Worm (Caenorhabditis elegans) whole organism, L4 larva: ENCODE data around the gene C44H9.7.

Experiments used
- D1046.2 ChIP-seq: fragments of 200-800 bp; sonication (Bioruptor generic); IDR thresholded peaks from 2 replicates; pipeline ENCODE4 v1.3.6; 2022; ENCODE audit warnings: missing genetic modification characterization, missing compliant biosample characterization
- F37D6.2 ChIP-seq: sonication (generic microtip); optimal IDR thresholded peaks from 2 replicates; lab custom pipeline; 2016; ENCODE audit warnings: mild to moderate bottlenecking, missing genetic modification characterization, missing compliant biosample characterization
- F49E8.2 ChIP-seq: sonication (generic microtip); optimal IDR thresholded peaks from 2 replicates; lab custom pipeline; 2016; ENCODE audit warnings: missing compliant biosample characterization, mild to moderate bottlenecking, missing genetic modification characterization, borderline replicate concordance
- R02D3.7 ChIP-seq: fragments of 150-350 bp; sonication (generic microtip); optimal IDR thresholded peaks from 3 replicates; lab custom pipeline; 2014; ENCODE audit warnings: missing biosample characterization, missing genetic modification characterization
- T20F7.1 ChIP-seq: fragments of 200-800 bp; sonication (Bioruptor generic); optimal IDR thresholded peaks from 2 replicates; lab custom pipeline; 2018; ENCODE audit warnings: mild to moderate bottlenecking, missing genetic modification characterization, missing compliant biosample characterization
- ZK337.2 ChIP-seq: fragments of 200-800 bp; sonication (Bioruptor generic); IDR thresholded peaks from 2 replicates; pipeline ENCODE4 v1.3.6; 2022; ENCODE audit warnings: missing genetic modification reagents, missing genetic modification characterization, missing compliant biosample characterization
- arid-1 ChIP-seq: fragments of 200-800 bp; sonication (Bioruptor generic); conservative IDR thresholded peaks from 2 replicates; pipeline ENCODE4 v1.3.6; 2022; ENCODE audit warnings: missing genetic modification reagents, missing genetic modification characterization, missing compliant biosample characterization
- ceh-20 ChIP-seq: fragments of 200-800 bp; sonication (Bioruptor generic); IDR thresholded peaks from 2 replicates; pipeline ENCODE4 v1.3.6; 2022; ENCODE audit warnings: missing genetic modification reagents, missing genetic modification characterization, missing compliant biosample characterization
- ceh-28 ChIP-seq: fragments of 150-350 bp; optimal IDR thresholded peaks from 2 replicates; lab custom pipeline; 2014; ENCODE audit warnings: missing biosample characterization, missing genetic modification reagents, missing genetic modification characterization
- ctbp-1 ChIP-seq: fragments of 200-800 bp; sonication (Bioruptor generic); IDR thresholded peaks from 2 replicates; pipeline ENCODE4 v1.3.6; 2022; ENCODE audit warnings: missing genetic modification reagents, missing genetic modification characterization, missing compliant biosample characterization
- dmd-6 ChIP-seq: fragments of 200-800 bp; sonication (Bioruptor generic); IDR thresholded peaks from 2 replicates; pipeline ENCODE4 v1.3.6; 2022; ENCODE audit warnings: missing genetic modification reagents, missing genetic modification characterization, missing compliant biosample characterization
- dmd-8 ChIP-seq: fragments of 200-800 bp; sonication (Bioruptor generic); IDR thresholded peaks from 2 replicates; pipeline ENCODE4 v1.3.6; 2022; ENCODE audit warnings: missing genetic modification characterization, missing compliant biosample characterization
- duxl-1 ChIP-seq: sonication (generic microtip); optimal IDR thresholded peaks from 2 replicates; lab custom pipeline; 2016; ENCODE audit warnings: mild to moderate bottlenecking, missing genetic modification characterization, moderate library complexity, missing compliant biosample characterization; ENCODE audit not compliant: poor library complexity
- dve-1 ChIP-seq: sonication (generic microtip); optimal IDR thresholded peaks from 2 replicates; lab custom pipeline; 2017; ENCODE audit warnings: antibody characterized with exemption, mild to moderate bottlenecking, missing genetic modification characterization, missing compliant biosample characterization; ENCODE audit not compliant: insufficient read depth
- egl-27 ChIP-seq: sonication (generic microtip); optimal IDR thresholded peaks from 3 replicates; lab custom pipeline; 2017; ENCODE audit warnings: missing biosample characterization, missing genetic modification reagents, missing genetic modification characterization
- hlh-30 ChIP-seq: sonication (generic microtip); optimal IDR thresholded peaks from 2 replicates; lab custom pipeline; 2017; ENCODE audit warnings: antibody characterized with exemption, mild to moderate bottlenecking, missing genetic modification characterization, missing compliant biosample characterization; ENCODE audit not compliant: insufficient read depth
- hmg-1.1 ChIP-seq: fragments of 200-800 bp; sonication (Bioruptor generic); IDR thresholded peaks from 2 replicates; pipeline ENCODE4 v1.3.6; 2022; ENCODE audit warnings: missing genetic modification reagents, missing genetic modification characterization, missing compliant biosample characterization
- jun-1 ChIP-seq: fragments of 150-350 bp; optimal IDR thresholded peaks from 2 replicates; lab custom pipeline; 2014; ENCODE audit warnings: missing biosample characterization, missing genetic modification reagents, missing genetic modification characterization
- lin-13 ChIP-seq: fragments of 150-350 bp; optimal IDR thresholded peaks from 2 replicates; lab custom pipeline; 2014; ENCODE audit warnings: missing biosample characterization, missing genetic modification reagents, missing genetic modification characterization
- lin-15B ChIP-seq: fragments of 150-350 bp; sonication (generic microtip); optimal IDR thresholded peaks from 3 replicates; lab custom pipeline; 2014; ENCODE audit warnings: missing biosample characterization, missing genetic modification characterization
- lin-29 ChIP-seq: fragments of 200-800 bp; sonication (Bioruptor generic); IDR thresholded peaks from 2 replicates; pipeline ENCODE4 v1.3.6; 2022; ENCODE audit warnings: missing genetic modification reagents, missing genetic modification characterization, missing compliant biosample characterization
- lin-38 ChIP-seq: fragments of 200-800 bp; sonication (Bioruptor generic); IDR thresholded peaks from 2 replicates; pipeline ENCODE4 v1.3.6; 2022; ENCODE audit warnings: missing genetic modification reagents, missing genetic modification characterization, missing compliant biosample characterization
- lir-3 ChIP-seq: sonication (generic microtip); optimal IDR thresholded peaks from 2 replicates; lab custom pipeline; 2016; ENCODE audit warnings: mild to moderate bottlenecking, missing genetic modification characterization, missing compliant biosample characterization
- lsy-2 ChIP-seq, 2 experiments: fragments of 150-350 bp in 1 of 2; sonication (generic microtip) in 1 of 2; optimal IDR thresholded peaks; 2 replicates each; lab custom pipeline; 2014 to 2017; ENCODE audit warnings: missing biosample characterization in 2 of 2, missing genetic modification characterization in 2 of 2
- mdl-1 ChIP-seq, 2 experiments: fragments of 150-350 bp in 1 of 2; sonication (generic microtip) in 1 of 2; optimal IDR thresholded peaks; 2 replicates each; lab custom pipeline; 2014 to 2017; ENCODE audit warnings: missing biosample characterization in 2 of 2, missing genetic modification characterization in 2 of 2
- mdt-29 ChIP-seq: fragments of 200-800 bp; sonication (Bioruptor generic); IDR thresholded peaks from 2 replicates; pipeline ENCODE4 v1.3.6; 2022; ENCODE audit warnings: missing genetic modification reagents, missing genetic modification characterization, missing compliant biosample characterization
- mep-1 ChIP-seq: fragments of 150-350 bp; sonication (generic microtip); optimal IDR thresholded peaks from 3 replicates; lab custom pipeline; 2014; ENCODE audit warnings: missing biosample characterization, missing genetic modification characterization
- mes-2 ChIP-seq: sonication (generic microtip); optimal IDR thresholded peaks from 2 replicates; lab custom pipeline; 2016; ENCODE audit warnings: missing genotype, mild to moderate bottlenecking, missing genetic modification characterization, missing compliant biosample characterization; ENCODE audit not compliant: poor library complexity, severe bottlenecking
- mxl-3 ChIP-seq: fragments of 200-800 bp; sonication (Bioruptor generic); optimal IDR thresholded peaks from 2 replicates; lab custom pipeline; 2018; ENCODE audit warnings: mild to moderate bottlenecking, missing genetic modification characterization, missing compliant biosample characterization
- nhr-102 ChIP-seq: sonication (generic microtip); optimal IDR thresholded peaks from 2 replicates; lab custom pipeline; 2016; ENCODE audit warnings: mild to moderate bottlenecking, missing genetic modification characterization, moderate library complexity, missing compliant biosample characterization
- nhr-11 ChIP-seq: fragments of 150-350 bp; optimal IDR thresholded peaks from 2 replicates; lab custom pipeline; 2014; ENCODE audit warnings: missing biosample characterization, missing genetic modification characterization
- nhr-48 ChIP-seq: sonication (generic microtip); optimal IDR thresholded peaks from 2 replicates; lab custom pipeline; 2016; ENCODE audit warnings: mild to moderate bottlenecking, missing genetic modification characterization, missing compliant biosample characterization
- nhr-76 ChIP-seq: fragments of 150-350 bp; optimal IDR thresholded peaks from 2 replicates; lab custom pipeline; 2014; ENCODE audit warnings: missing biosample characterization, missing genetic modification characterization
- nhr-77 ChIP-seq: fragments of 150-350 bp; optimal IDR thresholded peaks from 2 replicates; lab custom pipeline; 2014; ENCODE audit warnings: missing biosample characterization, missing genetic modification characterization
- php-3 ChIP-seq: fragments of 200-800 bp; sonication (Bioruptor generic); IDR thresholded peaks from 2 replicates; pipeline ENCODE4 v1.3.6; 2022; ENCODE audit warnings: missing genetic modification reagents, missing genetic modification characterization, missing compliant biosample characterization
- pqm-1 ChIP-seq: sonication (generic microtip); optimal IDR thresholded peaks from 2 replicates; lab custom pipeline; 2017; ENCODE audit warnings: missing biosample characterization, missing genetic modification characterization
- sdz-12 ChIP-seq: fragments of 200-800 bp; sonication (Bioruptor generic); optimal IDR thresholded peaks from 2 replicates; lab custom pipeline; 2018; ENCODE audit warnings: mild to moderate bottlenecking, missing genetic modification characterization, missing compliant biosample characterization
- set-16 ChIP-seq: fragments of 200-800 bp; sonication (Bioruptor generic); IDR thresholded peaks from 2 replicates; pipeline ENCODE4 v1.3.6; 2022; ENCODE audit warnings: missing genetic modification reagents, missing genetic modification characterization, missing compliant biosample characterization
- snpc-4 ChIP-seq: fragments of 150-350 bp; optimal IDR thresholded peaks from 2 replicates; lab custom pipeline; 2014; ENCODE audit warnings: missing biosample characterization, missing genetic modification characterization
- spr-1 ChIP-seq: sonication (generic microtip); optimal IDR thresholded peaks from 2 replicates; lab custom pipeline; 2016; ENCODE audit warnings: mild to moderate bottlenecking, missing genetic modification characterization, missing compliant biosample characterization
- spr-3 ChIP-seq: fragments of 200-800 bp; sonication (Bioruptor generic); optimal IDR thresholded peaks from 2 replicates; lab custom pipeline; 2018; ENCODE audit warnings: mild to moderate bottlenecking, missing genetic modification characterization, missing compliant biosample characterization
- tag-97 ChIP-seq: fragments of 200-800 bp; sonication (Bioruptor generic); IDR thresholded peaks from 2 replicates; pipeline ENCODE4 v1.3.6; 2022; ENCODE audit warnings: missing genetic modification characterization, missing compliant biosample characterization
- tra-1 ChIP-seq: fragments of 200-800 bp; sonication (Bioruptor generic); IDR thresholded peaks from 2 replicates; pipeline ENCODE4 v1.3.6; 2022; ENCODE audit warnings: missing genetic modification reagents, missing genetic modification characterization, missing compliant biosample characterization
- unc-130 ChIP-seq: sonication (generic microtip); optimal IDR thresholded peaks from 2 replicates; lab custom pipeline; 2016; ENCODE audit warnings: missing genetic modification reagents, missing genetic modification characterization, missing compliant biosample characterization
- unc-39 ChIP-seq: sonication (generic microtip); optimal IDR thresholded peaks from 2 replicates; lab custom pipeline; 2017; ENCODE audit warnings: missing biosample characterization, missing genetic modification characterization
- unc-62 ChIP-seq, 3 experiments: fragments of 150-350 bp in 1 of 3; sonication (generic microtip); optimal IDR thresholded peaks in 2 of 3; peaks in 1 of 3; 1 replicate in 1 of 3; 2 replicates in 2 of 3; lab custom pipeline; 2014 to 2017; ENCODE audit warnings: missing biosample characterization in 3 of 3, missing genetic modification characterization in 3 of 3, missing genetic modification reagents in 3 of 3, missing genotype in 1 of 3
- zfp-2 ChIP-seq: sonication (generic microtip); optimal IDR thresholded peaks from 2 replicates; lab custom pipeline; 2016; ENCODE audit warnings: mild to moderate bottlenecking, missing genetic modification characterization, missing compliant biosample characterization
- zfp-3 ChIP-seq: fragments of 200-800 bp; sonication (Bioruptor generic); conservative IDR thresholded peaks from 2 replicates; pipeline ENCODE4 v1.3.6; 2022; ENCODE audit warnings: missing genetic modification reagents, missing genetic modification characterization, missing compliant biosample characterization
- zip-11 ChIP-seq: fragments of 200-800 bp; sonication (Bioruptor generic); IDR thresholded peaks from 2 replicates; pipeline ENCODE4 v1.3.6; 2022; ENCODE audit warnings: missing genetic modification characterization, missing compliant biosample characterization
- zip-2 ChIP-seq: fragments of 150-350 bp; optimal IDR thresholded peaks from 2 replicates; lab custom pipeline; 2014; ENCODE audit warnings: missing biosample characterization, missing genetic modification characterization

Gene C44H9.7

ce11 chrV:12869948-12870347 lies 15.3 kb upstream of the C44H9.7 start, which contains the start of gene T07F10.3 (continued):
- no peak for TF ChIP-seq unc-62 (GFP tag; optimal IDR thresholded peaks at IDR 0.05 in 1 of 2; lab: Kevin White, UChicago)
- no peak for TF ChIP-seq unc-62 (tag; optimal IDR thresholded peaks at IDR 0.05; lab: Kevin White, UChicago)
- peak; percentile 69 for TF ChIP-seq spr-1 (tag; lab: Kevin White, UChicago)
- no peak for TF ChIP-seq zip-11 (GFP tag; lab: Robert Waterston, UW)
- peak; percentile 51 for TF ChIP-seq nhr-48
- peak; percentile 76 for TF ChIP-seq T20F7.1 (GFP tag; lab: Kevin White, UChicago)
- TF ChIP-seq egl-27, result no peak
- peak; percentile 97 for TF ChIP-seq ZK337.2 (GFP tag; lab: Robert Waterston, UW)
- 0 out of 2 replicates have a peak, but pooled peaks have one; percentile 34 for TF ChIP-seq hmg-1.1 (GFP tag; lab: Robert Waterston, UW)
- TF ChIP-seq lin-13 (GFP tag; lab: Kevin White, UChicago), result no peak
- no peak for TF ChIP-seq dmd-8
- TF ChIP-seq sdz-12 (GFP tag; lab: Kevin White, UChicago), result peak; percentile 77
- TF ChIP-seq unc-130 (GFP tag; lab: Kevin White, UChicago), result peak; percentile 93
- peak; percentile 45 for TF ChIP-seq F49E8.2 (tag; lab: Kevin White, UChicago)
- TF ChIP-seq lin-29 (GFP tag; lab: Robert Waterston, UW), result no peak
- no peak for TF ChIP-seq mdl-1 (tag; optimal IDR thresholded peaks at IDR 0.05; lab: Kevin White, UChicago)
- TF ChIP-seq arid-1 (GFP tag; lab: Robert Waterston, UW), result peak; percentile 58
- TF ChIP-seq R02D3.7 (tag; lab: Kevin White, UChicago), result no peak
- no peak for TF ChIP-seq set-16 (GFP tag; lab: Robert Waterston, UW)
- TF ChIP-seq lin-38, result peak; percentile 81
- TF ChIP-seq D1046.2 (GFP tag; lab: Robert Waterston, UW), result 0 out of 2 replicates have a peak, but pooled peaks have one; percentile 41
- TF ChIP-seq tag-97 (GFP tag; lab: Robert Waterston, UW), result peak; percentile 81; the same call in 1 of the 2 replicates
- no peak for TF ChIP-seq hlh-30 (tag; lab: Kevin White, UChicago)
- no peak; the same call in 1 of the 2 replicates for TF ChIP-seq ctbp-1
- TF ChIP-seq nhr-102 (tag; lab: Kevin White, UChicago), result peak; percentile 79
- TF ChIP-seq dve-1, result peak; percentile 77
- TF ChIP-seq pqm-1 (tag; lab: Kevin White, UChicago), result no peak
- no peak for TF ChIP-seq unc-39 (tag; lab: Kevin White, UChicago)
- no peak for TF ChIP-seq zip-2 (tag; lab: Kevin White, UChicago)
- no peak for TF ChIP-seq nhr-76 (tag; lab: Kevin White, UChicago)
- no peak for TF ChIP-seq snpc-4
- TF ChIP-seq tra-1 (GFP tag; lab: Robert Waterston, UW), result peak; percentile 70; the same call in 1 of the 2 replicates
- no peak for TF ChIP-seq ceh-28 (tag; lab: Kevin White, UChicago)
- peak; percentile 86 for TF ChIP-seq dmd-6 (GFP tag; lab: Robert Waterston, UW)
- peak; percentile 100 for TF ChIP-seq mes-2 (tag; lab: Kevin White, UChicago)
- peak; percentile 71 for TF ChIP-seq ceh-20 (GFP tag; lab: Robert Waterston, UW)
- TF ChIP-seq spr-3 (GFP tag; lab: Kevin White, UChicago), result peak; percentile 45
- TF ChIP-seq mep-1 (tag; lab: Kevin White, UChicago), result no peak
- peak; percentile 71 for TF ChIP-seq mdt-29 (GFP tag; lab: Robert Waterston, UW)
- peak; percentile 41 for TF ChIP-seq mxl-3 (GFP tag; lab: Kevin White, UChicago)
- TF ChIP-seq duxl-1 (tag; lab: Kevin White, UChicago), result peak; percentile 87
- TF ChIP-seq nhr-77, result peak; percentile 45
- TF ChIP-seq lin-15B (tag; lab: Kevin White, UChicago), result no peak
- no peak for TF ChIP-seq jun-1 (tag; lab: Kevin White, UChicago)
- TF ChIP-seq zfp-2 (tag; lab: Kevin White, UChicago), result no peak
- TF ChIP-seq php-3 (GFP tag; lab: Robert Waterston, UW), result 0 out of 2 replicates have a peak, but pooled peaks have one; percentile 29
- peak; percentile 47 for TF ChIP-seq F37D6.2 (tag; lab: Kevin White, UChicago)
- no peak for TF ChIP-seq lir-3 (tag; lab: Kevin White, UChicago)
- TF ChIP-seq zfp-3 (GFP tag; lab: Robert Waterston, UW), result peak; percentile 81; the same call in 1 of the 2 replicates
- peak; percentile 47 for TF ChIP-seq nhr-11 (tag; lab: Kevin White, UChicago)
- TF ChIP-seq lsy-2 (tag; optimal IDR thresholded peaks at IDR 0.05; lab: Kevin White, UChicago), result no peak
